Fruit fly (Drosophila melanogaster): ENCODE measurements around the gene CG15577.

DNA sequence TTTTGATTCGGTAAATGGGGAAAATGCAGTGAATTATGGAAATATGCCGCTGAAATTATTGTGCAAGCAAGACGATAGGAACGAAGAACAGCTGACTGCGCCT is 45.2 kb upstream of the CG15577 start, which contains the start of gene mRpL33:
- TF ChIP-seq Myc (optimal IDR thresholded peaks at IDR 0.05) (no peak), h (optimal IDR thresholded peaks at IDR 0.05) (no peak), psq (optimal IDR thresholded peaks at IDR 0.05) (no peak), ttk (optimal IDR thresholded peaks at IDR 0.05) (no peak), Sin3A (optimal IDR thresholded peaks at IDR 0.05) (no peak), insv (optimal IDR thresholded peaks at IDR 0.05) (no peak)

Data from Kc167 (cell line).